Fruit fly (Drosophila melanogaster) whole organism, embryonic: ENCODE data around the gene CG42820.

ENCODE experiments used
- Abd-B ChIP-seq: fragments of 200-800 bp; sonication (Bioruptor generic); optimal IDR thresholded peaks from 2 replicates; lab custom pipeline; 2018; ENCODE audit warnings: missing biosample characterization, mild to moderate bottlenecking, missing genetic modification characterization, moderate library complexity
- Ada2b ChIP-seq: fragments of 200-800 bp; sonication (Bioruptor generic); IDR thresholded peaks from 2 replicates; pipeline ENCODE4 v1.3.6; 2022; ENCODE audit warnings: missing biosample characterization, missing genetic modification characterization
- Blimp-1 ChIP-seq: fragments of 200-800 bp; sonication (Bioruptor generic); optimal IDR thresholded peaks from 3 replicates; lab custom pipeline; 2018; ENCODE audit warnings: missing biosample characterization, missing genetic modification characterization, mild to moderate bottlenecking, moderate library complexity, missing genetic modification reagents
- CG10366 ChIP-seq: fragments of 200-800 bp; sonication (Bioruptor generic); IDR thresholded peaks from 2 replicates; pipeline ENCODE4 v1.3.6; 2022; ENCODE audit warnings: missing biosample characterization, missing genetic modification characterization
- CG11696 ChIP-seq: fragments of 200-800 bp; sonication (Bioruptor generic); IDR thresholded peaks from 2 replicates; pipeline ENCODE4 v1.3.6; 2022; ENCODE audit warnings: missing biosample characterization, missing genetic modification characterization
- CG13775 ChIP-seq: fragments of 200-800 bp; sonication (Bioruptor generic); optimal IDR thresholded peaks from 3 replicates; lab custom pipeline; 2017; ENCODE audit warnings: missing biosample characterization, mild to moderate bottlenecking, missing genetic modification characterization
- CG14710 ChIP-seq: fragments of 200-800 bp; sonication (Bioruptor generic); optimal IDR thresholded peaks from 3 replicates; lab custom pipeline; 2019; ENCODE audit warnings: missing biosample characterization, mild to moderate bottlenecking, missing genetic modification characterization, moderate library complexity
- CG15011 ChIP-seq: fragments of 200-800 bp; sonication (Bioruptor generic); optimal IDR thresholded peaks from 3 replicates; lab custom pipeline; 2018; ENCODE audit warnings: missing biosample characterization, mild to moderate bottlenecking, missing genetic modification characterization
- CG16815 ChIP-seq: fragments of 200-800 bp; sonication (Bioruptor generic); optimal IDR thresholded peaks from 3 replicates; lab custom pipeline; 2017; ENCODE audit warnings: missing biosample characterization, mild to moderate bottlenecking, missing genetic modification characterization
- CG17802 ChIP-seq: fragments of 200-800 bp; sonication (Bioruptor generic); optimal IDR thresholded peaks from 2 replicates; lab custom pipeline; 2018; ENCODE audit warnings: missing biosample characterization, mild to moderate bottlenecking, missing genetic modification characterization, moderate library complexity
- CG18262 ChIP-seq: fragments of 200-800 bp; optimal IDR thresholded peaks from 3 replicates; lab custom pipeline; 2019; ENCODE audit warnings: missing biosample characterization, mild to moderate bottlenecking, missing genetic modification characterization, moderate library complexity
- CG30431 ChIP-seq: fragments of 200-800 bp; sonication (Bioruptor generic); optimal IDR thresholded peaks from 2 replicates; lab custom pipeline; 2017; ENCODE audit warnings: missing biosample characterization, missing genetic modification characterization
- CG4404 ChIP-seq: fragments of 200-800 bp; sonication (Bioruptor generic); IDR thresholded peaks from 2 replicates; pipeline ENCODE4 v1.3.6; 2022; ENCODE audit warnings: missing biosample characterization, missing genetic modification characterization
- CG4707 ChIP-seq: fragments of 200-800 bp; sonication (Bioruptor generic); optimal IDR thresholded peaks from 2 replicates; lab custom pipeline; 2018; ENCODE audit warnings: missing biosample characterization, mild to moderate bottlenecking, missing genetic modification characterization, moderate library complexity
- CG7786 ChIP-seq: fragments of 200-800 bp; sonication (Bioruptor generic); optimal IDR thresholded peaks from 2 replicates; lab custom pipeline; 2016; ENCODE audit warnings: missing biosample characterization, missing genetic modification characterization
- CHES-1-like ChIP-seq: fragments of 200-800 bp; sonication (Bioruptor generic); optimal IDR thresholded peaks from 2 replicates; lab custom pipeline; 2016; ENCODE audit warnings: missing biosample characterization, missing genetic modification characterization
- D19A ChIP-seq: fragments of 200-800 bp; optimal IDR thresholded peaks from 3 replicates; lab custom pipeline; 2019; ENCODE audit warnings: missing biosample characterization, mild to moderate bottlenecking, missing genetic modification characterization, moderate library complexity
- Dbx ChIP-seq: fragments of 200-800 bp; sonication (Bioruptor generic); IDR thresholded peaks from 3 replicates; pipeline ENCODE4 v1.3.6; 2022; ENCODE audit warnings: missing biosample characterization, missing genetic modification characterization
- E2f1 ChIP-seq: fragments of 200-800 bp; sonication (Bioruptor generic); IDR thresholded peaks from 2 replicates; pipeline ENCODE4 v1.3.6; 2022; ENCODE audit warnings: missing biosample characterization, missing genetic modification characterization
- HLH3B ChIP-seq: fragments of 200-800 bp; sonication (Bioruptor generic); IDR thresholded peaks from 2 replicates; pipeline ENCODE4 v1.3.6; 2022; ENCODE audit warnings: missing biosample characterization, missing genetic modification characterization
- HLHmδ ChIP-seq: fragments of 200-800 bp; sonication (Bioruptor generic); optimal IDR thresholded peaks from 2 replicates; lab custom pipeline; 2018; ENCODE audit warnings: missing biosample characterization, mild to moderate bottlenecking, missing genetic modification characterization, moderate library complexity
- Hr3 ChIP-seq: fragments of 200-800 bp; sonication (Bioruptor generic); optimal IDR thresholded peaks from 3 replicates; lab custom pipeline; 2016; ENCODE audit warnings: missing biosample characterization, missing genetic modification characterization
- Med ChIP-seq: fragments of 200-800 bp; sonication (Bioruptor generic); peaks from one replicate; lab custom pipeline; 2016; ENCODE audit warnings: missing biosample characterization, missing genetic modification characterization, mild to moderate bottlenecking, inconsistent platforms, moderate library complexity
- Mrtf ChIP-seq: fragments of 200-800 bp; sonication (Bioruptor generic); IDR thresholded peaks from 3 replicates; pipeline ENCODE4 v1.3.6; 2022; ENCODE audit warnings: missing biosample characterization, missing genetic modification characterization
- Neu2 ChIP-seq: fragments of 200-800 bp; sonication (Bioruptor generic); optimal IDR thresholded peaks from 3 replicates; lab custom pipeline; 2016; ENCODE audit warnings: missing biosample characterization, missing genetic modification characterization, borderline replicate concordance
- Nf-YC ChIP-seq: fragments of 200-800 bp; optimal IDR thresholded peaks from 3 replicates; lab custom pipeline; 2019; ENCODE audit warnings: missing biosample characterization, mild to moderate bottlenecking, missing genetic modification characterization, moderate library complexity
- Rfx ChIP-seq: fragments of 200-800 bp; sonication (Bioruptor generic); IDR thresholded peaks from 2 replicates; pipeline ENCODE4 v1.3.6; 2022; ENCODE audit warnings: missing biosample characterization, missing genetic modification characterization
- Sry-δ ChIP-seq: fragments of 200-800 bp; sonication (Bioruptor generic); optimal IDR thresholded peaks from 2 replicates; lab custom pipeline; 2016; ENCODE audit warnings: missing biosample characterization, missing genetic modification characterization
- Trl ChIP-seq, 3 experiments: fragments of >200 bp in 2 of 3; fragments of 200-800 bp in 1 of 3; sonication (Bioruptor generic) in 1 of 3; optimal IDR thresholded peaks; 2 replicates in 1 of 3; 3 replicates in 2 of 3; lab custom pipeline; 2016 to 2017; ENCODE audit warnings: missing biosample characterization in 1 of 3, missing genetic modification characterization in 1 of 3
- ato ChIP-seq: fragments of 200-800 bp; sonication (Bioruptor generic); IDR thresholded peaks from 2 replicates; pipeline ENCODE4 v1.3.6; 2022; ENCODE audit warnings: missing biosample characterization, missing genetic modification characterization; ENCODE audit not compliant: partially characterized antibody
- bab2 ChIP-seq: fragments of 200-800 bp; sonication (Bioruptor generic); optimal IDR thresholded peaks from 2 replicates; lab custom pipeline; 2016; ENCODE audit warnings: missing biosample characterization, missing genetic modification characterization
- bsh ChIP-seq, 2 experiments: fragments of 200-800 bp; sonication (Bioruptor generic); optimal IDR thresholded peaks; 2 replicates each; lab custom pipeline; 2017 to 2018; ENCODE audit warnings: mild to moderate bottlenecking in 2 of 2, missing biosample characterization in 2 of 2, missing genetic modification characterization in 2 of 2, moderate library complexity in 1 of 2
- cas ChIP-seq: fragments of 200-800 bp; sonication (Bioruptor generic); IDR thresholded peaks from 2 replicates; pipeline ENCODE4 v1.3.6; 2022; ENCODE audit warnings: missing biosample characterization, missing genetic modification characterization
- croc ChIP-seq: fragments of 200-800 bp; sonication (Bioruptor generic); conservative IDR thresholded peaks from 3 replicates; pipeline ENCODE4 v1.3.6; 2022; ENCODE audit warnings: missing biosample characterization, missing genetic modification characterization
- crol ChIP-seq: fragments of 200-800 bp; sonication (Bioruptor generic); IDR thresholded peaks from 2 replicates; pipeline ENCODE4 v1.3.6; 2022; ENCODE audit warnings: missing biosample characterization, missing genetic modification characterization
- ems ChIP-seq: fragments of 200-800 bp; sonication (Bioruptor generic); optimal IDR thresholded peaks from 3 replicates; lab custom pipeline; 2016; ENCODE audit warnings: missing biosample characterization, missing genetic modification characterization
- ewg ChIP-seq: fragments of 200-800 bp; sonication (Bioruptor generic); optimal IDR thresholded peaks from 3 replicates; lab custom pipeline; 2017; ENCODE audit warnings: mild to moderate bottlenecking, missing biosample characterization, missing genetic modification reagents, missing genetic modification characterization
- exex ChIP-seq: fragments of 200-800 bp; sonication (Bioruptor generic); optimal IDR thresholded peaks from 4 replicates; lab custom pipeline; 2018; ENCODE audit warnings: missing biosample characterization, mild to moderate bottlenecking, missing genetic modification characterization, moderate library complexity
- gsb-n ChIP-seq: fragments of 200-800 bp; sonication (Bioruptor generic); optimal IDR thresholded peaks from 3 replicates; lab custom pipeline; 2018; ENCODE audit warnings: missing biosample characterization, mild to moderate bottlenecking, missing genetic modification characterization
- lab ChIP-seq: fragments of 200-800 bp; sonication (Bioruptor generic); optimal IDR thresholded peaks from 3 replicates; lab custom pipeline; 2017; ENCODE audit warnings: missing biosample characterization, missing genetic modification characterization, mild to moderate bottlenecking, moderate library complexity, missing genetic modification reagents
- nmo ChIP-seq: fragments of 200-800 bp; sonication (Bioruptor generic); optimal IDR thresholded peaks from 2 replicates; lab custom pipeline; 2018; ENCODE audit warnings: missing biosample characterization, mild to moderate bottlenecking, missing genetic modification characterization, moderate library complexity
- nom ChIP-seq: fragments of 200-800 bp; sonication (Bioruptor generic); optimal IDR thresholded peaks from 2 replicates; lab custom pipeline; 2017; ENCODE audit warnings: missing biosample characterization, missing genetic modification characterization, mild to moderate bottlenecking, moderate library complexity, missing genetic modification reagents
- otp ChIP-seq: fragments of 200-800 bp; sonication (Bioruptor generic); IDR thresholded peaks from 3 replicates; pipeline ENCODE4, ENCODE4 v1.3.6; 2022; ENCODE audit warnings: missing biosample characterization, missing genetic modification characterization
- row ChIP-seq: fragments of 200-800 bp; sonication (Bioruptor generic); IDR thresholded peaks from 3 replicates; pipeline ENCODE4 v1.3.6; 2022; ENCODE audit warnings: missing biosample characterization, missing genetic modification characterization
- sim ChIP-seq: fragments of 200-800 bp; sonication (Bioruptor generic); IDR thresholded peaks from 2 replicates; pipeline ENCODE4 v1.3.6; 2022; ENCODE audit warnings: missing biosample characterization, missing genetic modification characterization
- sr ChIP-seq: fragments of 200-800 bp; sonication (Bioruptor generic); IDR thresholded peaks from 3 replicates; pipeline ENCODE4 v1.3.6; 2022; ENCODE audit warnings: missing biosample characterization, missing genetic modification characterization
- wdn ChIP-seq: fragments of 200-800 bp; sonication (Bioruptor generic); IDR thresholded peaks from 2 replicates; pipeline ENCODE4 v1.3.6; 2022; ENCODE audit warnings: missing biosample characterization, missing genetic modification characterization
- z ChIP-seq: fragments of 200-800 bp; sonication (Bioruptor generic); IDR thresholded peaks from 3 replicates; pipeline ENCODE4 v1.3.6; 2022; ENCODE audit warnings: missing biosample characterization, missing genetic modification characterization

The CG42820 gene

DNA sequence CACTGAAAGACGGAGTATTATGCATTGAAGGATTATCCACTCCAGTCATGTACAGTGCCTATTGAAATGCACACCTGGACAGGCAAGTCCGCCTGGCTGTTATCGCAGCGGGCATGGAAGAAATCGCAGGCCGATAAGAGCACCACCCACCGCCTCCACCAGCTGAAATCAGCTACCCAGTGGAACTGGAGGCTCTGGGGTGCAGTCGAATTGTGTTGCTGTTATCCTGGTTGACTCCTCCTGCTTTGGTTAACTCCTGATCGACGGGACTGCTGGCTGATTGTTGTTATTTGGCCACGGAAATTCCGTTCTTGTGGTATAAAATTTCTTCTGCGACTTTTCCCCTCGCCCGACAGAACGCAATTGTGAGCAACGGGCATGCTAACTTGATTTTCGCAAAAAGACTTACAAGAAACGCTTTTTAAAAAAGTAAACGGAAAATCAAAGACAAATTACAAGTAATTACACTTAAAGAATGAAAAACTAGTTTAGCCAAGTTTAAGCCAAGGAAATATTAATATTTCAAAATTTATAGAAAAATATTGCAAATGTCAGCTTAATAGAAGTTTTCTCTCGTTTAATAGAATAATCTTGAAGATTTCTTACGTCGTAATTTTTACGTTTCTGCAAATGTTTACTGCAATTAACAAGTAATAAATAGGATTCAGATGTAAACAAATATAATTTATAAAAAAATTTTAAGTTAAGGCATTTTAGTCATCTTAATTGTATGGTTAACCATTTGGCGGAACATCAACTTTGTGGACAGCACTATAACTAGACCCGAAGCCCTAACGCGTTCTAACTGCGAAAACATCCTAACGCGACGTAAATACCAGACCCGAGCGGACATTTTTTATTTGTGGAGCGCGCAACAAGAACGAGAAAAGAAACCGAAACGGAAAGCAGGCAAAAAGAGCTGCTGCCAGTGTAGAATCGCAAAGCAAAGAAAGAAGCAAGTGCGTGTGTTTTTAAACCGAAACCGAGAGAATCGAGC is 23.0 kb upstream of the CG42820 start, which contains the start of the genes CG13398 and Akap200 (continued):
- TF ChIP-seq D19A (peak; percentile 41), CG16815 (GFP tag; lab: Kevin White, UChicago) (peak; percentile 33), CG13775 (GFP tag; lab: Kevin White, UChicago) (peak; percentile 59), exex (tag; lab: Kevin White, UChicago) (no peak), CHES-1-like (no peak), CG15011 (GFP tag; lab: Kevin White, UChicago) (no peak), CG4404 (GFP tag; lab: Robert Waterston, UW) (no peak), wdn (GFP tag; lab: Robert Waterston, UW) (no peak), CG18262 (peak; percentile 46), Dbx (GFP tag; lab: Robert Waterston, UW) (no peak), gsb-n (peak; percentile 11), lab (no peak), Sry-δ (GFP tag; lab: Kevin White, UChicago) (no peak), Mrtf (GFP tag; lab: Robert Waterston, UW) (no peak), Abd-B (no peak), E2f1 (GFP tag; lab: Robert Waterston, UW) (no peak), z (GFP tag; lab: Robert Waterston, UW) (no peak), CG4707 (GFP tag; lab: Kevin White, UChicago) (no peak), bab2 (GFP tag; lab: Kevin White, UChicago) (no peak), ems (no peak), Hr3 (GFP tag; lab: Kevin White, UChicago) (peak; percentile 30), croc (GFP tag; lab: Robert Waterston, UW) (no peak; the same call in 2 of the 3 replicates), CG7786 (GFP tag; lab: Kevin White, UChicago) (peak; percentile 4), ewg (GFP tag; lab: Kevin White, UChicago) (no peak), Med (GFP tag; lab: Kevin White, UChicago) (peak; percentile 76), sr (GFP tag; lab: Robert Waterston, UW) (no peak), CG10366 (GFP tag; lab: Robert Waterston, UW) (no peak), nmo (peak; percentile 62), otp (GFP tag; lab: Robert Waterston, UW) (no peak)
- TF ChIP-seq, all 482 proteins: peak for 122

dm6 chr2L:8411530-8411929 is 19.3 kb upstream of the CG42820 start, which contains the start of gene Naglu:
TSS of gene Naglu (minus strand) at chr2L:8411868.
- TF ChIP-seq Nf-YC (tag; lab: Kevin White, UChicago) (no peak), CG17802 (tag; lab: Kevin White, UChicago) (peak; percentile 38), row (GFP tag; lab: Robert Waterston, UW) (0 out of 3 replicates have a peak, but pooled peaks have one; percentile 10), CG30431 (GFP tag; lab: Kevin White, UChicago) (no peak), Ada2b (GFP tag; lab: Robert Waterston, UW) (no peak), Rfx (GFP tag; lab: Robert Waterston, UW) (0 out of 2 replicates have a peak, but pooled peaks have one; percentile 6), D19A (peak; percentile 86), CG11696 (no peak), Dbx (GFP tag; lab: Robert Waterston, UW) (no peak), Neu2 (no peak), nom (GFP tag; lab: Kevin White, UChicago) (peak; percentile 43), CG14710 (tag; lab: Kevin White, UChicago) (peak; percentile 10), Blimp-1 (GFP tag; lab: Kevin White, UChicago) (peak; percentile 60), ato (GFP tag; lab: Robert Waterston, UW) (peak; percentile 46; the same call in 1 of the 2 replicates), crol (GFP tag; lab: Robert Waterston, UW) (0 out of 2 replicates have a peak, but pooled peaks have one; percentile 9), cas (0 out of 2 replicates have a peak, but pooled peaks have one; percentile 17), sim (no peak), Trl (optimal IDR thresholded peaks at IDR 0.05; lab: Kevin White, UChicago) (peak in 1 of 2 experiments; percentile 52), Trl (GFP tag; optimal IDR thresholded peaks at IDR 0.05; lab: Kevin White, UChicago) (no peak), HLH3B (GFP tag; lab: Robert Waterston, UW) (0 out of 2 replicates have a peak, but pooled peaks have one; percentile 14), bsh (GFP tag; optimal IDR thresholded peaks at IDR 0.05; lab: Kevin White, UChicago) (peak in 1 of 2 experiments; percentile 12), HLHmδ (GFP tag; lab: Kevin White, UChicago) (peak; percentile 46)
